Worm (Caenorhabditis elegans) whole organism, young adult: ENCODE results near the gene ncx-6.

Experiments used
- D2030.7 ChIP-seq: fragments of 200-800 bp; sonication (Bioruptor generic); IDR thresholded peaks from 2 replicates; pipeline ENCODE4 v1.3.6; 2022; ENCODE audit warnings: missing genetic modification reagents, missing genetic modification characterization, missing compliant biosample characterization
- F23B12.7 ChIP-seq: sonication (generic microtip); optimal IDR thresholded peaks from 2 replicates; lab custom pipeline; 2017; ENCODE audit warnings: missing genetic modification characterization, mild to moderate bottlenecking, missing compliant biosample characterization, antibody characterized with exemption, moderate library complexity; ENCODE audit not compliant: insufficient read depth
- F33H1.4 ChIP-seq: fragments of 200-800 bp; sonication (Bioruptor generic); IDR thresholded peaks from 2 replicates; pipeline ENCODE4 v1.3.6; 2022; ENCODE audit warnings: missing genetic modification reagents, missing genetic modification characterization, missing compliant biosample characterization
- F49E8.2 ChIP-seq: sonication (generic microtip); optimal IDR thresholded peaks from 3 replicates; lab custom pipeline; 2017; ENCODE audit warnings: missing genetic modification characterization, mild to moderate bottlenecking, missing compliant biosample characterization, antibody characterized with exemption, moderate library complexity; ENCODE audit not compliant: insufficient read depth
- F52B5.7 ChIP-seq: sonication (generic microtip); optimal IDR thresholded peaks from 2 replicates; lab custom pipeline; 2016; ENCODE audit warnings: mild to moderate bottlenecking, missing genetic modification characterization, missing compliant biosample characterization
- K12H6.12 ChIP-seq: fragments of 200-800 bp; sonication (Bioruptor generic); optimal IDR thresholded peaks from 2 replicates; lab custom pipeline; 2018; ENCODE audit warnings: mild to moderate bottlenecking, missing genetic modification characterization, missing compliant biosample characterization
- T07F8.4 ChIP-seq: sonication (generic microtip); optimal IDR thresholded peaks from 2 replicates; lab custom pipeline; 2016; ENCODE audit warnings: mild to moderate bottlenecking, missing genetic modification characterization, moderate library complexity, missing compliant biosample characterization
- Y53F4B.3 ChIP-seq: fragments of 200-800 bp; sonication (Bioruptor generic); IDR thresholded peaks from 2 replicates; pipeline ENCODE4 v1.3.6; 2022; ENCODE audit warnings: missing genetic modification reagents, missing genetic modification characterization, missing compliant biosample characterization
- Y53G8AR.9 ChIP-seq: fragments of 200-800 bp; sonication (Bioruptor generic); conservative IDR thresholded peaks from 2 replicates; pipeline ENCODE4 v1.3.6; 2022; ENCODE audit warnings: missing genetic modification reagents, missing genetic modification characterization, missing compliant biosample characterization
- Y67H2A.10 ChIP-seq: fragments of 200-800 bp; sonication (Bioruptor generic); conservative IDR thresholded peaks from 2 replicates; pipeline ENCODE4 v1.3.6; 2022; ENCODE audit warnings: missing genetic modification reagents, missing genetic modification characterization, missing compliant biosample characterization
- athp-1 ChIP-seq: sonication (generic microtip); optimal IDR thresholded peaks from 2 replicates; lab custom pipeline; 2017; ENCODE audit warnings: mild to moderate bottlenecking, missing genetic modification characterization, missing compliant biosample characterization
- cebp-2 ChIP-seq: fragments of 200-800 bp; sonication (Bioruptor generic); IDR thresholded peaks from 2 replicates; pipeline ENCODE4 v1.3.6; 2022; ENCODE audit warnings: missing genetic modification characterization, missing compliant biosample characterization
- ceh-100 ChIP-seq: fragments of 200-800 bp; sonication (Bioruptor generic); IDR thresholded peaks from 2 replicates; pipeline ENCODE4 v1.3.6; 2022; ENCODE audit warnings: missing genetic modification reagents, missing genetic modification characterization, missing compliant biosample characterization
- efl-1 ChIP-seq: fragments of 150-350 bp; optimal IDR thresholded peaks from 2 replicates; lab custom pipeline; 2014; ENCODE audit warnings: missing biosample characterization, missing genetic modification reagents, missing genetic modification characterization
- egl-18 ChIP-seq: fragments of 200-800 bp; sonication (Bioruptor generic); IDR thresholded peaks from 2 replicates; pipeline ENCODE4 v1.3.6; 2022; ENCODE audit warnings: missing genetic modification reagents, missing genetic modification characterization, missing compliant biosample characterization
- egl-44 ChIP-seq: fragments of 200-800 bp; sonication (Bioruptor generic); IDR thresholded peaks from 2 replicates; pipeline ENCODE4 v1.3.6; 2022; ENCODE audit warnings: missing genetic modification reagents, missing genetic modification characterization, missing compliant biosample characterization
- egrh-3 ChIP-seq: fragments of 200-800 bp; sonication (Bioruptor generic); IDR thresholded peaks from 2 replicates; pipeline ENCODE4 v1.3.6; 2022; ENCODE audit warnings: missing genetic modification reagents, missing genetic modification characterization, missing compliant biosample characterization
- ekl-4 ChIP-seq: fragments of 200-800 bp; sonication (Bioruptor generic); IDR thresholded peaks from 2 replicates; pipeline ENCODE4 v1.3.6; 2022; ENCODE audit warnings: missing genetic modification reagents, missing genetic modification characterization, missing compliant biosample characterization
- him-1 ChIP-seq: sonication (generic microtip); optimal IDR thresholded peaks from 2 replicates; lab custom pipeline; 2016; ENCODE audit warnings: missing genotype, missing genetic modification reagents, missing genetic modification characterization, missing compliant biosample characterization
- hlh-12 ChIP-seq: sonication (generic microtip); optimal IDR thresholded peaks from 2 replicates; lab custom pipeline; 2016; ENCODE audit warnings: missing genetic modification characterization, missing compliant biosample characterization
- hlh-26 ChIP-seq: fragments of 200-800 bp; sonication (Bioruptor generic); conservative IDR thresholded peaks from 2 replicates; pipeline ENCODE4 v1.3.6; 2022; ENCODE audit warnings: missing genetic modification reagents, missing genetic modification characterization, missing compliant biosample characterization
- hmg-20 ChIP-seq: fragments of 200-800 bp; sonication (Bioruptor generic); IDR thresholded peaks from 2 replicates; pipeline ENCODE4 v1.3.6; 2022; ENCODE audit warnings: missing genetic modification reagents, missing genetic modification characterization, missing compliant biosample characterization
- hrde-1 ChIP-seq: sonication (generic microtip); optimal IDR thresholded peaks from 2 replicates; lab custom pipeline; 2016; ENCODE audit warnings: missing genetic modification characterization, mild to moderate bottlenecking, missing compliant biosample characterization, moderate library complexity, missing genotype, missing genetic modification reagents, borderline replicate concordance
- let-526 ChIP-seq: fragments of 200-800 bp; sonication (Bioruptor generic); IDR thresholded peaks from 2 replicates; pipeline ENCODE4 v1.3.6; 2022; ENCODE audit warnings: missing genetic modification reagents, missing genetic modification characterization, missing compliant biosample characterization
- let-607 ChIP-seq, 2 experiments: fragments of 200-800 bp in 1 of 2; sonication (Bioruptor generic) in 1 of 2; sonication (generic microtip) in 1 of 2; optimal IDR thresholded peaks; 2 replicates each; lab custom pipeline; 2016 to 2018; ENCODE audit warnings: mild to moderate bottlenecking in 2 of 2, missing compliant biosample characterization in 2 of 2, missing genetic modification characterization in 2 of 2, moderate library complexity in 2 of 2, missing genotype in 1 of 2
- lin-26 ChIP-seq: fragments of 200-800 bp; sonication (Bioruptor generic); IDR thresholded peaks from 2 replicates; pipeline ENCODE4 v1.3.6; 2022; ENCODE audit warnings: missing genetic modification reagents, missing genetic modification characterization, missing compliant biosample characterization
- lin-54 ChIP-seq: fragments of 200-800 bp; sonication (Bioruptor generic); optimal IDR thresholded peaks from 2 replicates; lab custom pipeline; 2018; ENCODE audit warnings: mild to moderate bottlenecking, missing genetic modification characterization, missing compliant biosample characterization
- lsl-1 ChIP-seq: fragments of 200-800 bp; sonication (Bioruptor generic); optimal IDR thresholded peaks from 2 replicates; lab custom pipeline; 2018; ENCODE audit warnings: mild to moderate bottlenecking, missing genetic modification characterization, moderate library complexity, missing compliant biosample characterization
- madf-10 ChIP-seq: sonication (generic microtip); optimal IDR thresholded peaks from 2 replicates; lab custom pipeline; 2016; ENCODE audit warnings: mild to moderate bottlenecking, missing genetic modification characterization, missing compliant biosample characterization
- madf-6 ChIP-seq: fragments of 200-800 bp; sonication (Bioruptor generic); IDR thresholded peaks from 2 replicates; pipeline ENCODE4 v1.3.6; 2022; ENCODE audit warnings: missing genetic modification reagents, missing genetic modification characterization, missing compliant biosample characterization
- madf-8 ChIP-seq: fragments of 200-800 bp; sonication (Bioruptor generic); conservative IDR thresholded peaks from 2 replicates; pipeline ENCODE4 v1.3.6; 2022; ENCODE audit warnings: missing genetic modification reagents, missing genetic modification characterization, missing compliant biosample characterization
- nfya-2 ChIP-seq: fragments of 200-800 bp; sonication (Bioruptor generic); IDR thresholded peaks from 2 replicates; pipeline ENCODE4 v1.3.6; 2022; ENCODE audit warnings: missing genetic modification reagents, missing genetic modification characterization, missing compliant biosample characterization
- nhr-80 ChIP-seq: sonication (generic microtip); optimal IDR thresholded peaks from 2 replicates; lab custom pipeline; 2016; ENCODE audit warnings: missing genetic modification characterization, missing compliant biosample characterization
- nhr-90 ChIP-seq: sonication (generic microtip); optimal IDR thresholded peaks from 2 replicates; lab custom pipeline; 2016; ENCODE audit warnings: missing genotype, mild to moderate bottlenecking, missing genetic modification characterization, missing compliant biosample characterization
- pbrm-1 ChIP-seq: fragments of 200-800 bp; sonication (Bioruptor generic); IDR thresholded peaks from 2 replicates; pipeline ENCODE4 v1.3.6; 2022; ENCODE audit warnings: missing genetic modification reagents, missing genetic modification characterization, missing compliant biosample characterization
- pha-4 ChIP-seq: fragments of 150-350 bp; sonication (generic microtip); optimal IDR thresholded peaks from 2 replicates; lab custom pipeline; 2014; ENCODE audit warnings: missing biosample characterization, missing genetic modification reagents, missing genetic modification characterization
- rec-8 ChIP-seq, 2 experiments: sonication (generic microtip); optimal IDR thresholded peaks; 2 replicates each; lab custom pipeline; 2016; ENCODE audit warnings: mild to moderate bottlenecking in 2 of 2, missing genetic modification characterization in 2 of 2, missing genetic modification reagents in 2 of 2, missing genotype in 2 of 2, missing biosample characterization in 1 of 2, missing compliant biosample characterization in 1 of 2, moderate library complexity in 1 of 2
- sea-2 ChIP-seq: fragments of 200-800 bp; sonication (Bioruptor generic); IDR thresholded peaks from 2 replicates; pipeline ENCODE4 v1.3.6; 2022; ENCODE audit warnings: missing genetic modification characterization, missing compliant biosample characterization
- snpc-3.4 ChIP-seq: sonication (generic microtip); optimal IDR thresholded peaks from 2 replicates; lab custom pipeline; 2017; ENCODE audit warnings: missing genetic modification characterization, mild to moderate bottlenecking, missing compliant biosample characterization, antibody characterized with exemption, moderate library complexity, missing genotype, missing genetic modification reagents
- snpc-4 ChIP-seq, 5 experiments: fragments of 150-350 bp in 1 of 5; sonication (generic microtip) in 4 of 5; optimal IDR thresholded peaks; 2 replicates each; lab custom pipeline; 2014 to 2018; ENCODE audit warnings: missing genetic modification characterization in 5 of 5, missing biosample characterization in 3 of 5, antibody characterized with exemption in 2 of 5, mild to moderate bottlenecking in 2 of 5, missing compliant biosample characterization in 2 of 5, missing genotype in 2 of 5, moderate library complexity in 2 of 5, missing genetic modification reagents in 1 of 5
- somi-1 ChIP-seq: fragments of 200-800 bp; sonication (Bioruptor generic); optimal IDR thresholded peaks from 2 replicates; lab custom pipeline; 2018; ENCODE audit warnings: mild to moderate bottlenecking, missing genetic modification characterization, missing compliant biosample characterization
- tlf-1 ChIP-seq: fragments of 200-800 bp; sonication (Bioruptor generic); optimal IDR thresholded peaks from 2 replicates; lab custom pipeline; 2018; ENCODE audit warnings: mild to moderate bottlenecking, missing genetic modification characterization, missing compliant biosample characterization
- xnd-1 ChIP-seq: sonication (generic microtip); optimal IDR thresholded peaks from 2 replicates; lab custom pipeline; 2016; ENCODE audit warnings: missing genotype, missing genetic modification reagents, missing genetic modification characterization, missing compliant biosample characterization
- zfh-2 ChIP-seq: fragments of 200-800 bp; sonication (Bioruptor generic); conservative IDR thresholded peaks from 2 replicates; pipeline ENCODE4 v1.3.6; 2022; ENCODE audit warnings: missing genetic modification reagents, missing genetic modification characterization, missing compliant biosample characterization
- ztf-3 ChIP-seq: fragments of 200-800 bp; sonication (Bioruptor generic); optimal IDR thresholded peaks from 2 replicates; lab custom pipeline; 2018; ENCODE audit warnings: mild to moderate bottlenecking, missing genetic modification characterization, missing compliant biosample characterization

Gene ncx-6

ce11 chrIII:9713862-9714261, at the start of gene ncx-6:
Gene ncx-6 (minus strand): TSS chrIII:9713949.
- no peak for TF ChIP-seq T07F8.4
- TF ChIP-seq nhr-80 (tag; lab: Kevin White, UChicago): peak; percentile 53
- TF ChIP-seq let-526 (GFP tag; lab: Robert Waterston, UW): no peak
- TF ChIP-seq snpc-4 (GFP tag; optimal IDR thresholded peaks at IDR 0.05; lab: Kevin White, UChicago): no peak
- peak in 1 of 4 experiments; percentile 16 for TF ChIP-seq snpc-4 (tag; optimal IDR thresholded peaks at IDR 0.05; lab: Kevin White, UChicago)
- TF ChIP-seq rec-8 (tag; optimal IDR thresholded peaks at IDR 0.05; lab: Kevin White, UChicago): no peak

- TF ChIP-seq F23B12.7 (tag; lab: Kevin White, UChicago): no peak
- TF ChIP-seq D2030.7: no peak
- TF ChIP-seq ztf-3 (GFP tag; lab: Kevin White, UChicago): no peak
- no peak for TF ChIP-seq hlh-12 (tag; lab: Kevin White, UChicago)
- no peak for TF ChIP-seq somi-1 (GFP tag; lab: Kevin White, UChicago)
- no peak for TF ChIP-seq ekl-4 (GFP tag; lab: Robert Waterston, UW)
- no peak for TF ChIP-seq pbrm-1 (GFP tag; lab: Robert Waterston, UW)
- no peak for TF ChIP-seq egl-18 (GFP tag; lab: Robert Waterston, UW)
- peak; percentile 3 for TF ChIP-seq lin-54 (GFP tag; lab: Kevin White, UChicago)
- peak; percentile 64 for TF ChIP-seq xnd-1 (tag; lab: Kevin White, UChicago)
- no peak for TF ChIP-seq ceh-100 (GFP tag; lab: Robert Waterston, UW)
- no peak for TF ChIP-seq F49E8.2 (tag; lab: Kevin White, UChicago)
- peak; percentile 34 for TF ChIP-seq snpc-3.4
- TF ChIP-seq egrh-3 (GFP tag; lab: Robert Waterston, UW): no peak
- no peak for TF ChIP-seq him-1 (tag; lab: Kevin White, UChicago)
- no peak for TF ChIP-seq egl-44 (GFP tag; lab: Robert Waterston, UW)
- no peak for TF ChIP-seq rec-8 (tag; optimal IDR thresholded peaks at IDR 0.05; lab: Kevin White, UChicago)
- no peak for TF ChIP-seq nhr-80 (tag; lab: Kevin White, UChicago)
- no peak for TF ChIP-seq tlf-1
- no peak for TF ChIP-seq Y53F4B.3 (GFP tag; lab: Robert Waterston, UW)
- TF ChIP-seq zfh-2: no peak
- TF ChIP-seq Y53G8AR.9 (GFP tag; lab: Robert Waterston, UW): no peak
- peak; percentile 16 for TF ChIP-seq efl-1 (GFP tag; lab: Kevin White, UChicago)
- TF ChIP-seq hrde-1 (tag; lab: Kevin White, UChicago): no peak
- no peak for TF ChIP-seq sea-2 (GFP tag; lab: Robert Waterston, UW)
- TF ChIP-seq athp-1 (tag; lab: Kevin White, UChicago): no peak
- peak; percentile 50 for TF ChIP-seq madf-8 (GFP tag; lab: Robert Waterston, UW)
- TF ChIP-seq hmg-20 (GFP tag; lab: Robert Waterston, UW): no peak
- TF ChIP-seq F33H1.4 (GFP tag; lab: Robert Waterston, UW): peak; percentile 81
- TF ChIP-seq F52B5.7: no peak
- TF ChIP-seq nhr-90: no peak
- no peak for TF ChIP-seq hlh-26
- peak; percentile 79 for TF ChIP-seq lsl-1 (GFP tag; lab: Kevin White, UChicago)
- no peak for TF ChIP-seq cebp-2
- no peak for TF ChIP-seq nfya-2 (GFP tag; lab: Robert Waterston, UW)
- no peak for TF ChIP-seq K12H6.12
- TF ChIP-seq pha-4 (tag; lab: Kevin White, UChicago): no peak
- TF ChIP-seq Y67H2A.10 (GFP tag; lab: Robert Waterston, UW): no peak
- TF ChIP-seq let-607 (tag; optimal IDR thresholded peaks at IDR 0.05; lab: Kevin White, UChicago): no peak
- TF ChIP-seq lin-26 (GFP tag; lab: Robert Waterston, UW): no peak
- TF ChIP-seq madf-6 (GFP tag; lab: Robert Waterston, UW): peak; percentile 76
- TF ChIP-seq madf-10: no peak
Measured at ce11 chrIII:9762093-9762748, 48.5 kb upstream of the ncx-6 start, which contains the start of gene gcc-2. Gene gcc-2 (minus strand): TSS chrIII:9762143.
